Fruit fly (Drosophila melanogaster) whole organism, embryonic: ENCODE measurements around the gene gfzf.

ENCODE experiments used
- CG10543 ChIP-seq: fragments of 200-800 bp; sonication (Bioruptor generic); optimal IDR thresholded peaks from 3 replicates; lab custom pipeline; 2017; ENCODE audit warnings: missing biosample characterization, mild to moderate bottlenecking, missing genetic modification characterization, moderate library complexity
- CG11247 ChIP-seq: fragments of 200-800 bp; sonication (Bioruptor generic); IDR thresholded peaks from 2 replicates; pipeline ENCODE4 v1.3.6; 2022; ENCODE audit warnings: missing biosample characterization, missing genetic modification characterization
- CG13894 ChIP-seq: fragments of 200-800 bp; sonication (Bioruptor generic); optimal IDR thresholded peaks from 3 replicates; lab custom pipeline; 2018; ENCODE audit warnings: missing biosample characterization, mild to moderate bottlenecking, missing genetic modification characterization, moderate library complexity
- CG14860 ChIP-seq: fragments of 200-800 bp; sonication (Bioruptor generic); IDR thresholded peaks from 3 replicates; pipeline ENCODE4 v1.3.6; 2022; ENCODE audit warnings: missing biosample characterization, missing genetic modification characterization; ENCODE audit not compliant: partially characterized antibody
- CG15269 ChIP-seq: fragments of 200-800 bp; sonication (Bioruptor generic); optimal IDR thresholded peaks from 2 replicates; lab custom pipeline; 2018; ENCODE audit warnings: missing biosample characterization, mild to moderate bottlenecking, missing genetic modification characterization, moderate library complexity
- CG18011 ChIP-seq: fragments of 200-800 bp; sonication (Bioruptor generic); optimal IDR thresholded peaks from 2 replicates; lab custom pipeline; 2017; ENCODE audit warnings: missing biosample characterization, missing genetic modification characterization, mild to moderate bottlenecking, moderate library complexity, missing genotype
- CG18476 ChIP-seq: fragments of 200-800 bp; sonication (Bioruptor generic); optimal IDR thresholded peaks from 2 replicates; lab custom pipeline; 2016; ENCODE audit warnings: missing biosample characterization, mild to moderate bottlenecking, missing genetic modification characterization
- CG2129 ChIP-seq: fragments of 200-800 bp; sonication (Bioruptor generic); IDR thresholded peaks from 2 replicates; pipeline ENCODE4 v1.3.6; 2022; ENCODE audit warnings: missing biosample characterization, missing genetic modification characterization; ENCODE audit not compliant: partially characterized antibody
- CG30020 ChIP-seq: fragments of 200-800 bp; optimal IDR thresholded peaks from 2 replicates; lab custom pipeline; 2019; ENCODE audit warnings: missing biosample characterization, mild to moderate bottlenecking, missing genetic modification characterization, moderate library complexity
- CG3163 ChIP-seq: fragments of 200-800 bp; sonication (Bioruptor generic); optimal IDR thresholded peaks from 3 replicates; lab custom pipeline; 2016; ENCODE audit warnings: missing biosample characterization, missing genetic modification characterization
- CG3838 ChIP-seq: fragments of 200-800 bp; sonication (Bioruptor generic); optimal IDR thresholded peaks from 3 replicates; lab custom pipeline; 2016; ENCODE audit warnings: missing biosample characterization, missing genetic modification characterization
- CG3995 ChIP-seq: fragments of 200-800 bp; sonication (Bioruptor generic); optimal IDR thresholded peaks from 3 replicates; lab custom pipeline; 2016; ENCODE audit warnings: missing biosample characterization, missing genetic modification characterization
- CG5245 ChIP-seq: fragments of 200-800 bp; sonication (Bioruptor generic); optimal IDR thresholded peaks from 3 replicates; lab custom pipeline; 2016; ENCODE audit warnings: missing biosample characterization, missing genetic modification characterization
- CG6175 ChIP-seq: fragments of 200-800 bp; sonication (Bioruptor generic); IDR thresholded peaks from 3 replicates; pipeline ENCODE4 v1.3.6; 2022; ENCODE audit warnings: missing biosample characterization, missing genetic modification characterization
- CG6254 ChIP-seq: fragments of 200-800 bp; sonication (Bioruptor generic); optimal IDR thresholded peaks from 3 replicates; lab custom pipeline; 2017; ENCODE audit warnings: mild to moderate bottlenecking, missing biosample characterization, missing genetic modification reagents, missing genetic modification characterization
- CG6854 ChIP-seq: fragments of 200-800 bp; sonication (Bioruptor generic); optimal IDR thresholded peaks from 3 replicates; lab custom pipeline; 2017; ENCODE audit warnings: missing biosample characterization, mild to moderate bottlenecking, missing genetic modification characterization
- CG7963 ChIP-seq: fragments of 200-800 bp; sonication (Bioruptor generic); IDR thresholded peaks from 3 replicates; pipeline ENCODE4 v1.3.6; 2022; ENCODE audit warnings: missing biosample characterization, missing genetic modification characterization; ENCODE audit not compliant: partially characterized antibody
- CG8089 ChIP-seq: fragments of 200-800 bp; sonication (Bioruptor generic); optimal IDR thresholded peaks from 3 replicates; lab custom pipeline; 2016; ENCODE audit warnings: missing biosample characterization, missing genetic modification characterization
- CG8388 ChIP-seq: fragments of 200-800 bp; sonication (Bioruptor generic); optimal IDR thresholded peaks from 2 replicates; lab custom pipeline; 2019; ENCODE audit warnings: missing biosample characterization, mild to moderate bottlenecking, missing genetic modification characterization, moderate library complexity
- CG9609 ChIP-seq: fragments of 200-800 bp; sonication (Bioruptor generic); optimal IDR thresholded peaks from 3 replicates; lab custom pipeline; 2016; ENCODE audit warnings: missing biosample characterization, missing genetic modification characterization
- Elba2 ChIP-seq: fragments of 200-800 bp; sonication (Bioruptor generic); optimal IDR thresholded peaks from 3 replicates; lab custom pipeline; 2016; ENCODE audit warnings: missing biosample characterization, missing genetic modification characterization
- Hr39 ChIP-seq: fragments of >200 bp; optimal IDR thresholded peaks from 2 replicates; lab custom pipeline; 2017
- Lim3 ChIP-seq: fragments of 200-800 bp; sonication (Bioruptor generic); IDR thresholded peaks from 2 replicates; pipeline ENCODE4 v1.3.6; 2022; ENCODE audit warnings: missing biosample characterization, missing genetic modification characterization
- Med ChIP-seq: fragments of 200-800 bp; sonication (Bioruptor generic); peaks from one replicate; lab custom pipeline; 2016; ENCODE audit warnings: missing biosample characterization, missing genetic modification characterization, mild to moderate bottlenecking, inconsistent platforms, moderate library complexity
- Nf-YA ChIP-seq: fragments of 200-800 bp; sonication (Bioruptor generic); IDR thresholded peaks from 2 replicates; pipeline ENCODE4 v1.3.6; 2022; ENCODE audit warnings: missing biosample characterization, missing genetic modification characterization
- Nf-YB ChIP-seq: fragments of 200-800 bp; sonication (Bioruptor generic); optimal IDR thresholded peaks from 3 replicates; lab custom pipeline; 2019; ENCODE audit warnings: missing biosample characterization, mild to moderate bottlenecking, missing genetic modification characterization, moderate library complexity
- Rfx ChIP-seq: fragments of 200-800 bp; sonication (Bioruptor generic); IDR thresholded peaks from 2 replicates; pipeline ENCODE4 v1.3.6; 2022; ENCODE audit warnings: missing biosample characterization, missing genetic modification characterization
- Spps ChIP-seq: fragments of 200-800 bp; sonication (Bioruptor generic); optimal IDR thresholded peaks from 2 replicates; lab custom pipeline; 2018; ENCODE audit warnings: missing biosample characterization, mild to moderate bottlenecking, missing genetic modification characterization
- Trl ChIP-seq, 3 experiments: fragments of >200 bp in 2 of 3; fragments of 200-800 bp in 1 of 3; sonication (Bioruptor generic) in 1 of 3; optimal IDR thresholded peaks; 2 replicates in 1 of 3; 3 replicates in 2 of 3; lab custom pipeline; 2016 to 2017; ENCODE audit warnings: missing biosample characterization in 1 of 3, missing genetic modification characterization in 1 of 3
- bcd ChIP-seq: fragments of 200-800 bp; sonication (Bioruptor generic); optimal IDR thresholded peaks from 2 replicates; lab custom pipeline; 2017; ENCODE audit warnings: missing biosample characterization, mild to moderate bottlenecking, missing genetic modification characterization
- cato ChIP-seq: fragments of 200-800 bp; sonication (Bioruptor generic); optimal IDR thresholded peaks from 2 replicates; lab custom pipeline; 2016; ENCODE audit warnings: missing biosample characterization, missing genetic modification characterization, borderline replicate concordance
- chn ChIP-seq: fragments of 200-800 bp; sonication (Bioruptor generic); optimal IDR thresholded peaks from 2 replicates; lab custom pipeline; 2016; ENCODE audit warnings: missing biosample characterization, missing genetic modification characterization
- ci ChIP-seq: fragments of 200-800 bp; sonication (Bioruptor generic); IDR thresholded peaks from 3 replicates; pipeline ENCODE4 v1.3.6; 2022; ENCODE audit warnings: missing biosample characterization, missing genetic modification characterization
- eyg ChIP-seq: fragments of 200-800 bp; sonication (Bioruptor generic); optimal IDR thresholded peaks from 3 replicates; lab custom pipeline; 2016; ENCODE audit warnings: missing biosample characterization, missing genetic modification characterization
- gsb ChIP-seq: fragments of 200-800 bp; sonication (Bioruptor generic); IDR thresholded peaks from 2 replicates; pipeline ENCODE4 v1.3.6; 2022; ENCODE audit warnings: missing biosample characterization, missing genetic modification characterization
- gt ChIP-seq: fragments of 200-800 bp; sonication (Bioruptor generic); IDR thresholded peaks from 2 replicates; pipeline ENCODE4 v1.3.6; 2022; ENCODE audit warnings: missing biosample characterization, missing genetic modification characterization
- jumu ChIP-seq: fragments of 200-800 bp; sonication (Bioruptor generic); optimal IDR thresholded peaks from 3 replicates; lab custom pipeline; 2016; ENCODE audit warnings: missing biosample characterization, missing genetic modification characterization
- kah ChIP-seq: fragments of 200-800 bp; sonication (Bioruptor generic); optimal IDR thresholded peaks from 2 replicates; lab custom pipeline; 2018; ENCODE audit warnings: missing biosample characterization, mild to moderate bottlenecking, missing genetic modification characterization
- luna ChIP-seq: fragments of 200-800 bp; sonication (Bioruptor generic); optimal IDR thresholded peaks from 2 replicates; lab custom pipeline; 2016; ENCODE audit warnings: missing biosample characterization, missing genetic modification characterization
- mam ChIP-seq: fragments of 200-800 bp; sonication (Bioruptor generic); optimal IDR thresholded peaks from 3 replicates; lab custom pipeline; 2016; ENCODE audit warnings: missing biosample characterization, missing genetic modification characterization
- mirr ChIP-seq: fragments of 200-800 bp; sonication (Bioruptor generic); optimal IDR thresholded peaks from 3 replicates; lab custom pipeline; 2018; ENCODE audit warnings: missing biosample characterization, mild to moderate bottlenecking, missing genetic modification characterization
- org-1 ChIP-seq: fragments of 200-800 bp; sonication (Bioruptor generic); optimal IDR thresholded peaks from 2 replicates; lab custom pipeline; 2017; ENCODE audit warnings: missing biosample characterization, missing genetic modification characterization
- phol ChIP-seq: fragments of 200-800 bp; sonication (Bioruptor generic); optimal IDR thresholded peaks from 3 replicates; lab custom pipeline; 2018; ENCODE audit warnings: missing biosample characterization, mild to moderate bottlenecking, missing genetic modification characterization, moderate library complexity
- pum ChIP-seq: fragments of 200-800 bp; sonication (Bioruptor generic); optimal IDR thresholded peaks from 2 replicates; lab custom pipeline; 2016; ENCODE audit warnings: missing biosample characterization, missing genetic modification characterization
- row ChIP-seq: fragments of 200-800 bp; sonication (Bioruptor generic); IDR thresholded peaks from 3 replicates; pipeline ENCODE4 v1.3.6; 2022; ENCODE audit warnings: missing biosample characterization, missing genetic modification characterization
- sc ChIP-seq, 3 experiments: fragments of >200 bp in 2 of 3; fragments of 200-800 bp in 1 of 3; sonication (Bioruptor generic) in 1 of 3; optimal IDR thresholded peaks; 2 replicates in 2 of 3; 3 replicates in 1 of 3; lab custom pipeline; 2017; ENCODE audit warnings: mild to moderate bottlenecking in 1 of 3, missing biosample characterization in 1 of 3, missing genetic modification characterization in 1 of 3, missing genetic modification reagents in 1 of 3
- unc-4 ChIP-seq: fragments of 200-800 bp; sonication (Bioruptor generic); IDR thresholded peaks from 2 replicates; pipeline ENCODE4 v1.3.6; 2022; ENCODE audit warnings: missing biosample characterization, missing genetic modification characterization; ENCODE audit not compliant: partially characterized antibody
- usp ChIP-seq: fragments of >200 bp; optimal IDR thresholded peaks from 2 replicates; lab custom pipeline; 2017; ENCODE audit warnings: missing biosample characterization, missing genetic modification characterization
- vfl ChIP-seq: fragments of 200-800 bp; sonication (Bioruptor generic); optimal IDR thresholded peaks from 2 replicates; lab custom pipeline; 2016; ENCODE audit warnings: missing biosample characterization, missing genetic modification characterization

The gfzf gene

dm6 chr3R:7144245-7144904 is 6.4 kb downstream of the gfzf start, which contains the start of the genes CG14610 and CG2656 (continued):
- peak; percentile 17 for TF ChIP-seq CG30020 (tag; lab: Kevin White, UChicago)
- no peak for TF ChIP-seq Trl (optimal IDR thresholded peaks at IDR 0.05; lab: Kevin White, UChicago)
- TF ChIP-seq Trl (GFP tag; optimal IDR thresholded peaks at IDR 0.05; lab: Kevin White, UChicago) = peak; percentile 94
- TF ChIP-seq CG8388 (GFP tag; lab: Kevin White, UChicago) = peak; percentile 31
- peak; percentile 58 for TF ChIP-seq phol (tag; lab: Kevin White, UChicago)
- peak; percentile 98 for TF ChIP-seq Med (GFP tag; lab: Kevin White, UChicago)
- TF ChIP-seq pum (GFP tag; lab: Kevin White, UChicago) = peak; percentile 88
- TF ChIP-seq CG15269 (tag; lab: Kevin White, UChicago) = no peak
- TF ChIP-seq CG7963 (GFP tag; lab: Robert Waterston, UW) = peak; percentile 49; the same call in 2 of the 3 replicates
- peak; percentile 69 for TF ChIP-seq CG3163 (GFP tag; lab: Kevin White, UChicago)
- TF ChIP-seq Elba2 (GFP tag; lab: Kevin White, UChicago) = peak; percentile 25
- no peak for TF ChIP-seq Lim3 (GFP tag; lab: Robert Waterston, UW)
- no peak for TF ChIP-seq CG2129 (GFP tag; lab: Robert Waterston, UW)
- peak; percentile 86 for TF ChIP-seq CG9609 (GFP tag; lab: Kevin White, UChicago)
- no peak for TF ChIP-seq CG6854
- TF ChIP-seq CG5245 (GFP tag; lab: Kevin White, UChicago) = peak; percentile 84
- TF ChIP-seq CG18476 = peak; percentile 48
- TF ChIP-seq gt = no peak; the same call in 1 of the 2 replicates
- TF ChIP-seq CG3995 (GFP tag; lab: Kevin White, UChicago) = peak; percentile 16
- peak; percentile 88 for TF ChIP-seq mam (GFP tag; lab: Kevin White, UChicago)
- TF ChIP-seq Hr39 (lab: Kevin White, UChicago) = no peak
- TF ChIP-seq gsb (GFP tag; lab: Robert Waterston, UW) = no peak
- peak; percentile 81 for TF ChIP-seq chn (GFP tag; lab: Kevin White, UChicago)
- TF ChIP-seq eyg (GFP tag; lab: Kevin White, UChicago) = peak; percentile 48
- no peak for TF ChIP-seq sc (optimal IDR thresholded peaks at IDR 0.05; lab: Kevin White, UChicago)
- TF ChIP-seq sc (GFP tag; optimal IDR thresholded peaks at IDR 0.05; lab: Kevin White, UChicago) = no peak
- TF ChIP-seq CG8089 (GFP tag; lab: Kevin White, UChicago) = peak; percentile 71
- peak; percentile 53 for TF ChIP-seq mirr (GFP tag; lab: Kevin White, UChicago)
- peak; percentile 43 for TF ChIP-seq org-1 (GFP tag; lab: Kevin White, UChicago)
- peak; percentile 54 for TF ChIP-seq cato
- peak; percentile 68 for TF ChIP-seq bcd (GFP tag; lab: Kevin White, UChicago)
- peak; percentile 86 for TF ChIP-seq ci
- peak; percentile 86 for TF ChIP-seq vfl (GFP tag; lab: Kevin White, UChicago)
- peak; percentile 72 for TF ChIP-seq CG18011 (GFP tag; lab: Kevin White, UChicago)
- no peak for TF ChIP-seq CG10543
- TF ChIP-seq CG6254 (GFP tag; lab: Kevin White, UChicago) = no peak
- no peak for TF ChIP-seq Nf-YB (GFP tag; lab: Kevin White, UChicago)
- peak; percentile 64 for TF ChIP-seq CG11247 (GFP tag; lab: Robert Waterston, UW)
- TF ChIP-seq unc-4 (GFP tag; lab: Robert Waterston, UW) = peak; percentile 58
- no peak for TF ChIP-seq usp (GFP tag; lab: Kevin White, UChicago)
- peak; percentile 25; the same call in 1 of the 2 replicates for TF ChIP-seq Nf-YA (GFP tag; lab: Robert Waterston, UW)
- peak; percentile 90 for TF ChIP-seq jumu (GFP tag; lab: Kevin White, UChicago)
- TF ChIP-seq kah (GFP tag; lab: Kevin White, UChicago) = no peak
- no peak for TF ChIP-seq CG14860 (GFP tag; lab: Robert Waterston, UW)
- TF ChIP-seq Spps (tag; lab: Kevin White, UChicago) = peak; percentile 14
- peak; percentile 48 for TF ChIP-seq row (GFP tag; lab: Robert Waterston, UW)
- TF ChIP-seq CG6175 (GFP tag; lab: Robert Waterston, UW) = no peak
- peak; percentile 1 for TF ChIP-seq luna (GFP tag; lab: Kevin White, UChicago)
- no peak for TF ChIP-seq CG13894 (tag; lab: Kevin White, UChicago)
- peak; percentile 44 for TF ChIP-seq CG3838
- peak; percentile 85 for TF ChIP-seq Rfx
